Fruit fly (Drosophila melanogaster) whole organism, wandering third instar larva: ENCODE data around the gene CG34160.

Source experiments
- Abd-B ChIP-seq: fragments of >200 bp; optimal IDR thresholded peaks from 2 replicates; lab custom pipeline; 2017; ENCODE audit warnings: missing biosample characterization, missing genetic modification characterization
- CG32264 ChIP-seq: fragments of 200-800 bp; sonication (Bioruptor generic); optimal IDR thresholded peaks from 2 replicates; lab custom pipeline; 2016; ENCODE audit warnings: missing biosample characterization, missing genetic modification characterization
- CG9705 ChIP-seq: fragments of 200-800 bp; sonication (Bioruptor generic); optimal IDR thresholded peaks from 2 replicates; lab custom pipeline; 2018; ENCODE audit warnings: missing biosample characterization, mild to moderate bottlenecking, missing genetic modification characterization
- CrebA ChIP-seq: fragments of 200-800 bp; sonication (Bioruptor generic); optimal IDR thresholded peaks from 2 replicates; lab custom pipeline; 2016; ENCODE audit warnings: missing biosample characterization, mild to moderate bottlenecking, missing genetic modification characterization, borderline replicate concordance
- Dfd ChIP-seq: fragments of >200 bp; optimal IDR thresholded peaks from 2 replicates; lab custom pipeline; 2017; ENCODE audit warnings: missing biosample characterization, missing genetic modification characterization
- Dif ChIP-seq: fragments of 200-275, 200-300 bp; sonication (Bioruptor generic); optimal IDR thresholded peaks from 2 replicates; lab custom pipeline; 2018; ENCODE audit warnings: missing biosample characterization, missing genetic modification characterization; ENCODE audit not compliant: partially characterized antibody
- GATAd ChIP-seq: sonication (Bioruptor generic); optimal IDR thresholded peaks from 2 replicates; lab custom pipeline; 2016; ENCODE audit warnings: missing biosample characterization, missing genetic modification characterization
- HLH106 ChIP-seq: fragments of 200-800 bp; optimal IDR thresholded peaks from 3 replicates; lab custom pipeline; 2019; ENCODE audit warnings: missing biosample characterization, mild to moderate bottlenecking, missing genetic modification characterization, moderate library complexity
- Hr78 ChIP-seq: fragments of >200 bp; optimal IDR thresholded peaks from 2 replicates; lab custom pipeline; 2017; ENCODE audit warnings: missing biosample characterization, missing genetic modification characterization
- Hr83 ChIP-seq: fragments of 200-300 bp; sonication (Bioruptor generic); optimal IDR thresholded peaks from 2 replicates; lab custom pipeline; 2016; ENCODE audit warnings: missing biosample characterization, mild to moderate bottlenecking, missing genetic modification characterization, moderate library complexity; ENCODE audit not compliant: poor library complexity, severe bottlenecking
- Jra ChIP-seq: sonication (Bioruptor generic); optimal IDR thresholded peaks from 2 replicates; lab custom pipeline; 2016; ENCODE audit warnings: missing biosample characterization, missing genetic modification characterization
- Mio ChIP-seq: sonication (Bioruptor generic); optimal IDR thresholded peaks from 2 replicates; lab custom pipeline; 2016; ENCODE audit warnings: missing biosample characterization, missing genetic modification characterization
- Myc ChIP-seq: fragments of >200 bp; optimal IDR thresholded peaks from 2 replicates; lab custom pipeline; 2017
- N ChIP-seq: fragments of >200 bp; optimal IDR thresholded peaks from 2 replicates; lab custom pipeline; 2018; ENCODE audit warnings: missing biosample characterization, missing external identifiers, missing genetic modification characterization
- OdsH ChIP-seq: fragments of 200-800 bp; sonication (Bioruptor generic); optimal IDR thresholded peaks from 2 replicates; lab custom pipeline; 2016; ENCODE audit warnings: missing biosample characterization, mild to moderate bottlenecking, missing genetic modification characterization
- Rel ChIP-seq, 2 experiments: fragments of 200-800 bp; sonication (Bioruptor generic) in 1 of 2; optimal IDR thresholded peaks; 2 replicates in 1 of 2; 3 replicates in 1 of 2; lab custom pipeline; 2016 to 2019; ENCODE audit warnings: mild to moderate bottlenecking in 2 of 2, missing biosample characterization in 2 of 2, missing genetic modification characterization in 2 of 2, moderate library complexity in 1 of 2
- Sp1 ChIP-seq: fragments of 200-800 bp; sonication (Bioruptor generic); optimal IDR thresholded peaks from 3 replicates; lab custom pipeline; 2019; ENCODE audit warnings: missing biosample characterization, mild to moderate bottlenecking, missing genetic modification characterization, moderate library complexity
- Vsx2 ChIP-seq: fragments of 200-300, 225-300 bp; sonication (Bioruptor generic); optimal IDR thresholded peaks from 2 replicates; lab custom pipeline; 2018; ENCODE audit warnings: missing biosample characterization, missing genetic modification characterization; ENCODE audit not compliant: partially characterized antibody
- br ChIP-seq: fragments of 200-800 bp; sonication (Bioruptor generic); optimal IDR thresholded peaks from 2 replicates; lab custom pipeline; 2016; ENCODE audit warnings: missing biosample characterization, missing genetic modification characterization
- brk ChIP-seq: fragments of 200-800 bp; sonication (Bioruptor generic); optimal IDR thresholded peaks from 2 replicates; lab custom pipeline; 2016; ENCODE audit warnings: missing biosample characterization, mild to moderate bottlenecking, missing genetic modification characterization
- dl ChIP-seq, 2 experiments: fragments of 175-275, 200-275 bp in 1 of 2; fragments of 200-275 bp in 1 of 2; sonication (Bioruptor generic); optimal IDR thresholded peaks; lab custom pipeline; 2018; ENCODE audit warnings: mild to moderate bottlenecking in 2 of 2, missing biosample characterization in 2 of 2, missing genetic modification characterization in 2 of 2, moderate library complexity in 2 of 2; ENCODE audit not compliant: partially characterized antibody in 2 of 2, insufficient read depth in 1 of 2
- dmrt93B ChIP-seq: fragments of 200-800 bp; sonication (Bioruptor generic); optimal IDR thresholded peaks from 2 replicates; lab custom pipeline; 2018; ENCODE audit warnings: missing biosample characterization, mild to moderate bottlenecking, missing genetic modification characterization
- dsf ChIP-seq: sonication (Bioruptor generic); optimal IDR thresholded peaks from 2 replicates; lab custom pipeline; 2016; ENCODE audit warnings: missing biosample characterization, missing genetic modification characterization, borderline replicate concordance
- ey ChIP-seq: fragments of 200-800 bp; sonication (Bioruptor generic); optimal IDR thresholded peaks from 2 replicates; lab custom pipeline; 2016; ENCODE audit warnings: missing biosample characterization, missing genetic modification characterization
- foxo ChIP-seq, 2 experiments: fragments of 200-800 bp; sonication (Bioruptor generic); optimal IDR thresholded peaks; 2 replicates in 1 of 2; 3 replicates in 1 of 2; lab custom pipeline; 2016 to 2017; ENCODE audit warnings: missing biosample characterization in 2 of 2, missing genetic modification characterization in 2 of 2
- fru ChIP-seq: fragments of 200-800 bp; sonication (Bioruptor generic); optimal IDR thresholded peaks from 3 replicates; lab custom pipeline; 2016; ENCODE audit warnings: missing biosample characterization, mild to moderate bottlenecking, missing genetic modification characterization
- h ChIP-seq: fragments of 200-800 bp; sonication (Bioruptor generic); optimal IDR thresholded peaks from 3 replicates; lab custom pipeline; 2016; ENCODE audit warnings: missing biosample characterization, mild to moderate bottlenecking, missing genetic modification characterization
- jim ChIP-seq: fragments of 175-275, 200-325 bp; sonication (Bioruptor generic); optimal IDR thresholded peaks from 2 replicates; lab custom pipeline; 2016; ENCODE audit warnings: missing biosample characterization, mild to moderate bottlenecking, missing genetic modification characterization
- lola ChIP-seq: fragments of >200 bp; optimal IDR thresholded peaks from 2 replicates; lab custom pipeline; 2017; ENCODE audit warnings: missing biosample characterization, missing genetic modification characterization
- pan ChIP-seq: fragments of >200 bp; optimal IDR thresholded peaks from 2 replicates; lab custom pipeline; 2017
- psq ChIP-seq: fragments of 200-800 bp; sonication (Bioruptor generic); optimal IDR thresholded peaks from 3 replicates; lab custom pipeline; 2017; ENCODE audit warnings: missing biosample characterization, mild to moderate bottlenecking, missing genetic modification characterization, moderate library complexity
- rgr ChIP-seq: fragments of 200-800 bp; sonication (Bioruptor generic); optimal IDR thresholded peaks from 3 replicates; lab custom pipeline; 2016; ENCODE audit warnings: missing biosample characterization, mild to moderate bottlenecking, missing genetic modification characterization
- sage ChIP-seq: fragments of 200-800 bp; sonication (Bioruptor generic); optimal IDR thresholded peaks from 2 replicates; lab custom pipeline; 2016; ENCODE audit warnings: missing biosample characterization, mild to moderate bottlenecking, missing genetic modification characterization
- sv ChIP-seq: fragments of 200-800 bp; sonication (Bioruptor generic); optimal IDR thresholded peaks from 3 replicates; lab custom pipeline; 2016; ENCODE audit warnings: missing biosample characterization, missing genetic modification characterization
- tai ChIP-seq: sonication (Bioruptor generic); optimal IDR thresholded peaks from 2 replicates; lab custom pipeline; 2016; ENCODE audit warnings: missing biosample characterization, missing genetic modification characterization
- usp ChIP-seq: fragments of >200 bp; optimal IDR thresholded peaks from 2 replicates; lab custom pipeline; 2017; ENCODE audit warnings: missing biosample characterization, missing genetic modification characterization
- woc ChIP-seq: sonication (Bioruptor generic); optimal IDR thresholded peaks from 2 replicates; lab custom pipeline; 2016; ENCODE audit warnings: missing biosample characterization, mild to moderate bottlenecking, missing genetic modification characterization

CG34160 gene

DNA sequence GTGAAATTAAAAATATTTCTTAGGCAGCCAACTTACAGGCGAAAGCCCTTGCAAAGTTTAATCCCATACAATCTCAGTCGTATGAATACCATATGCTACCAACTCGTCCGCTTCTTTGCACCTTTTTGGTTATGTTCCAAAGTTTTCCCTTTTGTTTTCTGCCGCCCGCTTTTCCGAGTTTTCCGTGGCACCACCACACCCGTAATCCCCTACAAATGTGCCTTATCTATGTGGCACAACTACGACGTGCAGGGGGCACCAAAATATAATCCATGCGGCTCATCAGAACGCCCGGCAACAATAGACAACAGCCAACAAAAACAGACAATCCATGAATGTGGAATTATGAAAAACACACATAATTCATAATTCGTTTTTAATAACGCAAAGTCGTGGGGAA, 28.1 kb downstream of the CG34160 start:
- no peak for TF ChIP-seq br (GFP tag; lab: Kevin White, UChicago)
- no peak for TF ChIP-seq Sp1 (GFP tag; lab: Kevin White, UChicago)
- TF ChIP-seq OdsH (GFP tag; lab: Kevin White, UChicago) = no peak
- no peak for TF ChIP-seq Dfd
- no peak for TF ChIP-seq Hr78

- TF ChIP-seq Rel (GFP tag; optimal IDR thresholded peaks at IDR 0.05; lab: Kevin White, UChicago) (no peak), Rel (tag; optimal IDR thresholded peaks at IDR 0.05; lab: Kevin White, UChicago) (no peak), Hr83 (no peak), Myc (lab: Kevin White, UChicago) (no peak), Hr78 (no peak), woc (GFP tag; lab: Kevin White, UChicago) (no peak), rgr (GFP tag; lab: Kevin White, UChicago) (no peak), HLH106 (no peak), OdsH (GFP tag; lab: Kevin White, UChicago) (no peak), CG9705 (GFP tag; lab: Kevin White, UChicago) (no peak), dl (GFP tag; optimal IDR thresholded peaks at IDR 0.05; lab: Kevin White, UChicago; ENCODE audit: insufficient read depth in 1 of 2, partially characterized antibody in 2 of 2) (no peak), psq (no peak), tai (GFP tag; lab: Kevin White, UChicago) (no peak), sage (GFP tag; lab: Kevin White, UChicago) (no peak)
These were observed 29.2 kb downstream of the CG34160 start for dm6 chr2L:10608662-10609262.

DNA sequence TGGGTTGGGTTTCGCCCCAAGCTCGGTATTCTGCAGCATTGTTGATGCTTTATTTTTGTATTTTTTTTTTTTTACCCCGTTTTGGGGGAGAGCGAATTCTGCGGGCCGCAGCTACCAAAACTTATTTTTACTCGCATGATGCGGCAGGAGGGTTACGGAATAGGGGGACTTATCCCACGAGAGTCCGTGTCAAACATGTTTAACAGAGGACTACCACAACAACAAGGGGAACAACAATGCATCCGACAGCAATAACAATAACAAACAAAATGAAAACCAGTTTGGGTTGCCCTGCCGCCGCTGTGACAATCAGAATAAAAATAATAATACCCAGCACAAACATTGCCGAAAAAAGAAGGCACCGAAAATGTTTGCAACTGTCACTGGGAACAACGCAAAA, 33.6 kb downstream of the CG34160 start:
- TF ChIP-seq Hr83 (no peak), woc (GFP tag; lab: Kevin White, UChicago) (no peak), Dif (GFP tag; lab: Kevin White, UChicago) (peak; percentile 47), fru (no peak), Rel (GFP tag; optimal IDR thresholded peaks at IDR 0.05; lab: Kevin White, UChicago) (no peak), Rel (tag; optimal IDR thresholded peaks at IDR 0.05; lab: Kevin White, UChicago) (peak; percentile 48), ey (no peak), Abd-B (no peak)

DNA sequence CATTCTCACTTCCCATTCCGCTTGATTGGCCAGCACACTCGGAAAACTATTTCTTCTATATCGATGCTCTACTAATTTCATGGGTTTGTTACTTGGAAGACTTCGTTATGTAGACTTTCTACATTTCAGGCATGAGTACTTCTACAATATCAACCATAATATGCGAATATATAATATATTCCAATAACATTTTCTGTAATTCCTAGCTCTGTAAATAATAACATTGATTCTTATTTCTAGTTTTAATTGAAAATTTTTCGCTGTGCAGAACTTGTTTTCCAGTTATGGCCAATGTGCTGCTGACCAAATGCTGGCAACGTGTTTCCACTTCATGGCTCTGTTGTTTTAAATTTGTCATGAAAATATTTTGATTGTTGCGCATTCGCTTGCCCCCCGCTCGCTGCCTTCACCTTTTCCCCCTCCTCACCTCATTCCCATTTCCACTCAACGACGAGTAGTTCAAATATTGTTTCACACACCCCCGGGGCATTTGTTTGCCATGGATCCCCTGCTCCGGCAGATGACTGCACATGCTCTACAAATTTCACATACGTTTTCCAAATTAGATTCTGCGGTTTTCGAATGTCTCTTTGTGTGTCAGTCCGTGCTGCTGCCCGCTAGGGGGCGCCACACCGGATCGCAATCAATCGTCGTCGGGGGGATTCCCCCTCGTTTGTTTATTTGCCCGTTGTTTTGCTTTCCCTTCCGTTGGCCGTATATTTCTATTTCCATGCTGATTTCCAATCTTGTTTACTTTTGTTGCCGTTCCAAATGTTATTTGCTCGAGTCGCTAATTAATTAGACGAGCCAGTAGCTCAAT, 35.3 kb downstream of the CG34160 start:
- TF ChIP-seq Vsx2 (GFP tag; lab: Kevin White, UChicago) (no peak), Rel (GFP tag; optimal IDR thresholded peaks at IDR 0.05; lab: Kevin White, UChicago) (no peak), Rel (tag; optimal IDR thresholded peaks at IDR 0.05; lab: Kevin White, UChicago) (peak; percentile 58), fru (peak; percentile 5)

dm6 chr2L:10615889-10616288, 36.3 kb downstream of the CG34160 start:
- TF ChIP-seq CG32264 (GFP tag; lab: Kevin White, UChicago) (no peak), Dif (GFP tag; lab: Kevin White, UChicago) (no peak), CrebA (GFP tag; lab: Kevin White, UChicago) (no peak), fru (peak; percentile 73), ey (peak; percentile 70), brk (GFP tag; lab: Kevin White, UChicago) (no peak), tai (GFP tag; lab: Kevin White, UChicago) (no peak), rgr (GFP tag; lab: Kevin White, UChicago) (peak; percentile 66), Sp1 (GFP tag; lab: Kevin White, UChicago) (peak; percentile 75), foxo (GFP tag; optimal IDR thresholded peaks at IDR 0.05; lab: Kevin White, UChicago) (peak in 1 of 2 experiments; percentile 66), Jra (GFP tag; lab: Kevin White, UChicago) (peak; percentile 10), h (GFP tag; lab: Kevin White, UChicago) (peak; percentile 68), Mio (GFP tag; lab: Kevin White, UChicago) (no peak), Dfd (no peak), Vsx2 (GFP tag; lab: Kevin White, UChicago) (no peak), GATAd (no peak), jim (no peak), sv (GFP tag; lab: Kevin White, UChicago) (no peak), OdsH (GFP tag; lab: Kevin White, UChicago) (peak; percentile 74), HLH106 (peak; percentile 76), N (GFP tag; lab: Kevin White, UChicago) (no peak), lola (GFP tag; lab: Kevin White, UChicago) (no peak), br (GFP tag; lab: Kevin White, UChicago) (peak; percentile 70), usp (no peak), psq (peak; percentile 58), Myc (lab: Kevin White, UChicago) (no peak), Hr78 (no peak), dmrt93B (GFP tag; lab: Kevin White, UChicago) (peak; percentile 59), woc (GFP tag; lab: Kevin White, UChicago) (peak; percentile 16), sage (GFP tag; lab: Kevin White, UChicago) (no peak), CG9705 (GFP tag; lab: Kevin White, UChicago) (peak; percentile 46), dsf (GFP tag; lab: Kevin White, UChicago) (no peak), pan (lab: Kevin White, UChicago) (no peak)
